Worm (Caenorhabditis elegans): ENCODE results near the gene sma-10.

- TF ChIP-seq nhr-11 (tag; optimal IDR thresholded peaks at IDR 0.05): no peak
- TF ChIP-seq pag-3 (tag; optimal IDR thresholded peaks at IDR 0.05; ENCODE audit: borderline replicate concordance): no peak
Observed at ce11 chrIV:255379-255857, 18.8 kb upstream of the sma-10 start, which contains the start of gene rcat-1.

All from whole organism, late embryonic.